Fruit fly (Drosophila melanogaster): Measurements from ENCODE around the gene dbf.

dm6 chr2L:10607697-10608096, 43.7 kb upstream of the dbf start:
- TF ChIP-seq Snoo (tag; optimal IDR thresholded peaks at IDR 0.05) (no peak), Pif1A (GFP tag; optimal IDR thresholded peaks at IDR 0.05) (no peak), CG10348 (GFP tag; IDR thresholded peaks at IDR 0.05) (no peak), Pif1B (GFP tag; optimal IDR thresholded peaks at IDR 0.05) (no peak)

All from whole organism, pupa.